Fruit fly (Drosophila melanogaster) S2 (cell line): Measurements from ENCODE around the gene CG43673.

Source experiments
- CG8478 ChIP-seq: fragments of >200 bp; optimal IDR thresholded peaks from 2 replicates; lab custom pipeline; 2018
- CTCF ChIP-seq, 2 experiments: fragments of >200 bp; optimal IDR thresholded peaks; 2 replicates each; lab custom pipeline; 2018

The CG43673 gene

dm6 chrX:15818608-15819184 lies 39.8 kb downstream of the CG43673 start:
- TF ChIP-seq CG8478 (lab: Kevin White, UChicago), result no peak
- TF ChIP-seq CTCF (optimal IDR thresholded peaks at IDR 0.05; lab: Kevin White, UChicago), result no peak

dm6 chrX:15822363-15822762 lies 43.4 kb downstream of the CG43673 start:
- no peak for TF ChIP-seq CTCF (optimal IDR thresholded peaks at IDR 0.05; lab: Kevin White, UChicago)
- TF ChIP-seq CG8478 (lab: Kevin White, UChicago), result no peak
